Comparison of ENCODE assay signal across 1 fruit fly cellular context in the genomic region with DNA sequence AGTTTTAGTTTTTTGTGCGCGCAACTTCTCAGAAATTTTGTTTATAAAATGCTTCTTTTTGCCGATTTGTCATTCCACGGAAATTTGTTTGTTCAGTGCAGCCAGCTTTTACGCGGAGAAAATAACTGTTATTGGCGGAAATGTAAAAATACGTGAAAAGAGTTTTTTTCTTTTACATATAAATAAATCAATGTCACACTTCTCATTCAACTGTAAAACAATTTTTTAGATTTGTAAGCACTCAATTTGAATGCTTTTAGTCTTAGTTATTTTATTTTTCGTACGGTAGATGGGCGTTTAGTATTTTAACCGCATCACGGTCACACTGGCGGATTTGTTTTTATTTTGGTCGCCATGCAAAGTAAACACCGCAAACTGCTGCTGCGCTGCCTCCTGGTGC.
TF ChIP-seq lines count a peak whose summit lies in the region.

Gene Xpac (minus strand): TSS at position 66 of the 400 bp plus-strand sequence.
Gene brn (plus strand): TSS at position 211 of the 400 bp plus-strand sequence.

TF ChIP-seq in whole organism, embryonic, 481 proteins besides CTCF, POLR2A, EP300 and RAD21 (continued from another document):
- TF ChIP-seq CG17385 (GFP tag; optimal IDR thresholded peaks at IDR 0.05; lab: Kevin White, UChicago): peak; percentile 86
- TF ChIP-seq sug (tag; optimal IDR thresholded peaks at IDR 0.05; lab: Kevin White, UChicago): peak; percentile 13
- TF ChIP-seq CG3847 (GFP tag; IDR thresholded peaks at IDR 0.05; lab: Robert Waterston, UW): 0 out of 2 replicates have a peak, but pooled peaks have one; percentile 6
- TF ChIP-seq pzg (GFP tag; optimal IDR thresholded peaks at IDR 0.05; lab: Kevin White, UChicago): peak; percentile 54
- no peak for TF ChIP-seq CG9215 (GFP tag; IDR thresholded peaks at IDR 0.05; lab: Robert Waterston, UW)
- peak; percentile 33 for TF ChIP-seq trem (tag; optimal IDR thresholded peaks at IDR 0.05; lab: Kevin White, UChicago)
- peak; percentile 46 for TF ChIP-seq stwl (tag; optimal IDR thresholded peaks at IDR 0.05; lab: Kevin White, UChicago)
- TF ChIP-seq CG14710 (tag; optimal IDR thresholded peaks at IDR 0.05; lab: Kevin White, UChicago): peak; percentile 51
- peak; percentile 79 for TF ChIP-seq gfzf (GFP tag; optimal IDR thresholded peaks at IDR 0.05; lab: Kevin White, UChicago)
- TF ChIP-seq row (GFP tag; IDR thresholded peaks at IDR 0.05; lab: Robert Waterston, UW): peak; percentile 18; the same call in 1 of the 3 replicates
- TF ChIP-seq sim (GFP tag; IDR thresholded peaks at IDR 0.05; lab: Robert Waterston, UW): no peak
- peak; percentile 55 for TF ChIP-seq Ets97D (GFP tag; optimal IDR thresholded peaks at IDR 0.05; lab: Kevin White, UChicago)
- TF ChIP-seq CG2678 (tag; optimal IDR thresholded peaks at IDR 0.05; lab: Kevin White, UChicago): no peak
- TF ChIP-seq phol (tag; optimal IDR thresholded peaks at IDR 0.05; lab: Kevin White, UChicago): peak; percentile 47
- TF ChIP-seq CG15514 (GFP tag; optimal IDR thresholded peaks at IDR 0.05; lab: Kevin White, UChicago): peak; percentile 51
- TF ChIP-seq Sry-δ (GFP tag; optimal IDR thresholded peaks at IDR 0.05; lab: Kevin White, UChicago): peak; percentile 8
- TF ChIP-seq otp (GFP tag; IDR thresholded peaks at IDR 0.05; lab: Robert Waterston, UW): no peak
- TF ChIP-seq CG9797 (GFP tag; optimal IDR thresholded peaks at IDR 0.05; lab: Kevin White, UChicago): peak; percentile 74
- TF ChIP-seq CG12659 (GFP tag; optimal IDR thresholded peaks at IDR 0.05; lab: Kevin White, UChicago): peak; percentile 43
